Fruit fly (Drosophila melanogaster) whole organism: Measurements from ENCODE around the gene baf.

Experiments used
- CG8478 ChIP-seq: fragments of >200 bp; optimal IDR thresholded peaks from 2 replicates; lab custom pipeline; 2018; ENCODE audit warnings: inconsistent platforms
- Dll ChIP-seq: fragments of >200 bp; optimal IDR thresholded peaks from 2 replicates; lab custom pipeline; 2017
- EcR ChIP-seq, 2 experiments: fragments of >200 bp; optimal IDR thresholded peaks; 2 replicates each; lab custom pipeline; 2017; ENCODE audit warnings: missing biosample characterization in 2 of 2, missing genetic modification characterization in 2 of 2, missing genetic modification reagents in 2 of 2
- pan ChIP-seq: fragments of >200 bp; optimal IDR thresholded peaks from 2 replicates; lab custom pipeline; 2017
- psq ChIP-seq: fragments of >200 bp; optimal IDR thresholded peaks from 2 replicates; lab custom pipeline; 2017
- usp ChIP-seq: fragments of >200 bp; optimal IDR thresholded peaks from 2 replicates; lab custom pipeline; 2017; ENCODE audit warnings: missing biosample characterization, missing genetic modification characterization, mixed read lengths

The baf gene

dm6 chr2L:7993984-7994854 lies 35.0 kb upstream of the baf start, which contains the start of gene pes:
Gene pes (minus strand): TSS chr2L:7994184.
- TF ChIP-seq Dll (lab: Kevin White, UChicago) (no peak), pan (lab: Kevin White, UChicago) (no peak), EcR (GFP tag; optimal IDR thresholded peaks at IDR 0.05; lab: Kevin White, UChicago) (no peak), psq (lab: Kevin White, UChicago) (no peak), CG8478 (lab: Kevin White, UChicago) (no peak), usp (GFP tag; lab: Kevin White, UChicago) (no peak)

- TF ChIP-seq usp (GFP tag; lab: Kevin White, UChicago) (no peak), pan (lab: Kevin White, UChicago) (no peak), CG8478 (lab: Kevin White, UChicago) (no peak), psq (lab: Kevin White, UChicago) (no peak), EcR (GFP tag; optimal IDR thresholded peaks at IDR 0.05; lab: Kevin White, UChicago) (no peak), Dll (lab: Kevin White, UChicago) (no peak)
Measured at dm6 chr2L:7997290-7998079, 31.8 kb upstream of the baf start.

dm6 chr2L:7998080-7998457 lies 31.2 kb upstream of the baf start, which contains the start of gene CG7227:
Gene CG7227 (minus strand): TSS chr2L:7998151.
- no peak for TF ChIP-seq Dll (lab: Kevin White, UChicago)
- TF ChIP-seq usp (GFP tag; lab: Kevin White, UChicago), result no peak
- no peak for TF ChIP-seq CG8478 (lab: Kevin White, UChicago)
- no peak for TF ChIP-seq EcR (GFP tag; optimal IDR thresholded peaks at IDR 0.05; lab: Kevin White, UChicago)
- no peak for TF ChIP-seq psq (lab: Kevin White, UChicago)
- no peak for TF ChIP-seq pan (lab: Kevin White, UChicago)

dm6 chr2L:7998655-7999054 lies 30.6 kb upstream of the baf start, which contains the start of gene Sirup:
Gene Sirup (plus strand): TSS chr2L:7998869.
- TF ChIP-seq usp (GFP tag; lab: Kevin White, UChicago), result no peak
- TF ChIP-seq EcR (GFP tag; optimal IDR thresholded peaks at IDR 0.05; lab: Kevin White, UChicago), result no peak
- TF ChIP-seq Dll (lab: Kevin White, UChicago), result no peak
- no peak for TF ChIP-seq psq (lab: Kevin White, UChicago)
- TF ChIP-seq CG8478 (lab: Kevin White, UChicago), result no peak
- no peak for TF ChIP-seq pan (lab: Kevin White, UChicago)

- no peak for TF ChIP-seq psq (lab: Kevin White, UChicago)
- no peak for TF ChIP-seq CG8478 (lab: Kevin White, UChicago)
- no peak for TF ChIP-seq Dll (lab: Kevin White, UChicago)
- TF ChIP-seq pan (lab: Kevin White, UChicago), result no peak
- TF ChIP-seq usp (GFP tag; lab: Kevin White, UChicago), result no peak
- no peak for TF ChIP-seq EcR (GFP tag; optimal IDR thresholded peaks at IDR 0.05; lab: Kevin White, UChicago)
Measured at dm6 chr2L:8000578-8001040, 28.7 kb upstream of the baf start.

dm6 chr2L:8001694-8002627 lies 27.3 kb upstream of the baf start:
- TF ChIP-seq CG8478 (lab: Kevin White, UChicago) (no peak), pan (lab: Kevin White, UChicago) (peak; percentile 41), EcR (GFP tag; optimal IDR thresholded peaks at IDR 0.05; lab: Kevin White, UChicago) (peak in 1 of 2 experiments; percentile 13), Dll (lab: Kevin White, UChicago) (no peak), usp (GFP tag; lab: Kevin White, UChicago) (no peak), psq (lab: Kevin White, UChicago) (no peak)

- TF ChIP-seq Dll (lab: Kevin White, UChicago) (no peak), pan (lab: Kevin White, UChicago) (no peak), psq (lab: Kevin White, UChicago) (no peak), EcR (GFP tag; optimal IDR thresholded peaks at IDR 0.05; lab: Kevin White, UChicago) (no peak), CG8478 (lab: Kevin White, UChicago) (no peak), usp (GFP tag; lab: Kevin White, UChicago) (no peak)
Measured at dm6 chr2L:8004072-8004471, 25.2 kb upstream of the baf start, which contains the start of gene Wwox. Gene Wwox (minus strand): TSS chr2L:8004286.

dm6 chr2L:8006038-8006437 lies 23.2 kb upstream of the baf start:
- TF ChIP-seq usp (GFP tag; lab: Kevin White, UChicago), result no peak
- no peak for TF ChIP-seq CG8478 (lab: Kevin White, UChicago)
- no peak for TF ChIP-seq pan (lab: Kevin White, UChicago)
- TF ChIP-seq psq (lab: Kevin White, UChicago), result no peak
- TF ChIP-seq EcR (GFP tag; optimal IDR thresholded peaks at IDR 0.05; lab: Kevin White, UChicago), result no peak
- no peak for TF ChIP-seq Dll (lab: Kevin White, UChicago)

dm6 chr2L:8007160-8007876 lies 21.9 kb upstream of the baf start, which contains the start of gene Spn28Dc:
Gene Spn28Dc (minus strand): TSS chr2L:8007210.
- TF ChIP-seq CG8478 (lab: Kevin White, UChicago) (no peak), psq (lab: Kevin White, UChicago) (no peak), EcR (GFP tag; optimal IDR thresholded peaks at IDR 0.05; lab: Kevin White, UChicago) (no peak), usp (GFP tag; lab: Kevin White, UChicago) (no peak), pan (lab: Kevin White, UChicago) (no peak)
